Worm (Caenorhabditis elegans): ENCODE measurements around the gene alkb-8.

The alkb-8 gene

ce11 chrIII:3672839-3673238 is 36.3 kb upstream of the alkb-8 start (continued):
- no peak for TF ChIP-seq unc-62 (GFP tag; optimal IDR thresholded peaks at IDR 0.05)
- no peak for TF ChIP-seq rnt-1 (tag; optimal IDR thresholded peaks at IDR 0.05)
- no peak for TF ChIP-seq nhr-77 (tag; optimal IDR thresholded peaks at IDR 0.05)
- TF ChIP-seq ama-1 (optimal IDR thresholded peaks at IDR 0.05), result no peak
- TF ChIP-seq elt-3 (tag; optimal IDR thresholded peaks at IDR 0.05), result peak in 1 of 6 experiments; percentile 24
- no peak for TF ChIP-seq lin-15B (tag; optimal IDR thresholded peaks at IDR 0.05)
- TF ChIP-seq hpl-2 (GFP tag; optimal IDR thresholded peaks at IDR 0.05), result no peak
- no peak; the same call in 1 of the 2 replicates for TF ChIP-seq grh-1 (GFP tag; IDR thresholded peaks at IDR 0.05)
- TF ChIP-seq ceh-88 (GFP tag; IDR thresholded peaks at IDR 0.05), result no peak
- TF ChIP-seq sptf-1 (tag; optimal IDR thresholded peaks at IDR 0.05), result no peak
- no peak for TF ChIP-seq efl-3 (GFP tag; optimal IDR thresholded peaks at IDR 0.05)
- no peak for TF ChIP-seq C16A3.4 (tag; optimal IDR thresholded peaks at IDR 0.05)
- no peak for TF ChIP-seq zag-1 (tag; optimal IDR thresholded peaks at IDR 0.05)
- TF ChIP-seq C34B4.2 (tag; optimal IDR thresholded peaks at IDR 0.05), result no peak
- TF ChIP-seq mef-2 (tag; optimal IDR thresholded peaks at IDR 0.05), result no peak
- TF ChIP-seq alr-1 (tag; optimal IDR thresholded peaks at IDR 0.05; ENCODE audit: borderline replicate concordance), result no peak
- TF ChIP-seq ceh-63 (GFP tag; optimal IDR thresholded peaks at IDR 0.05), result no peak
- no peak for TF ChIP-seq nhr-11 (tag; optimal IDR thresholded peaks at IDR 0.05)
- no peak for TF ChIP-seq C04F5.9 (tag; optimal IDR thresholded peaks at IDR 0.05)
- no peak for TF ChIP-seq egl-13 (tag; optimal IDR thresholded peaks at IDR 0.05)
- TF ChIP-seq lin-13 (GFP tag; optimal IDR thresholded peaks at IDR 0.05), result peak; percentile 25
- no peak for TF ChIP-seq jun-1 (tag; optimal IDR thresholded peaks at IDR 0.05)
- TF ChIP-seq nhr-20 (tag; optimal IDR thresholded peaks at IDR 0.05), result peak; percentile 48
- peak; percentile 13 to 48 for TF ChIP-seq lsy-2 (tag; optimal IDR thresholded peaks at IDR 0.05)
- peak in 1 of 2 experiments; percentile 18 for TF ChIP-seq efl-1 (optimal IDR thresholded peaks at IDR 0.05)
- TF ChIP-seq efl-1 (GFP tag; optimal IDR thresholded peaks at IDR 0.05 in 1 of 2), result peak in 1 of 2 experiments; percentile 85
- no peak for TF ChIP-seq vab-15 (tag; optimal IDR thresholded peaks at IDR 0.05)
- TF ChIP-seq irx-1 (tag; optimal IDR thresholded peaks at IDR 0.05), result no peak
- no peak for TF ChIP-seq hlh-4 (tag; optimal IDR thresholded peaks at IDR 0.05)
- no peak for TF ChIP-seq nhr-90 (tag; optimal IDR thresholded peaks at IDR 0.05; ENCODE audit: poor library complexity)
- TF ChIP-seq ztf-4 (tag; optimal IDR thresholded peaks at IDR 0.05), result no peak
- no peak for TF ChIP-seq isw-1 (GFP tag; IDR thresholded peaks at IDR 0.05)
- peak; percentile 50 for TF ChIP-seq snu-23 (GFP tag; optimal IDR thresholded peaks at IDR 0.05)
- no peak for TF ChIP-seq tbx-2 (tag; optimal IDR thresholded peaks at IDR 0.05)
- TF ChIP-seq nhr-12 (tag; optimal IDR thresholded peaks at IDR 0.05), result no peak
- peak; percentile 78 for TF ChIP-seq nhr-85 (tag)
- TF ChIP-seq aly-2 (tag; optimal IDR thresholded peaks at IDR 0.05), result no peak
- TF ChIP-seq pax-3 (tag; optimal IDR thresholded peaks at IDR 0.05), result no peak

DNA sequence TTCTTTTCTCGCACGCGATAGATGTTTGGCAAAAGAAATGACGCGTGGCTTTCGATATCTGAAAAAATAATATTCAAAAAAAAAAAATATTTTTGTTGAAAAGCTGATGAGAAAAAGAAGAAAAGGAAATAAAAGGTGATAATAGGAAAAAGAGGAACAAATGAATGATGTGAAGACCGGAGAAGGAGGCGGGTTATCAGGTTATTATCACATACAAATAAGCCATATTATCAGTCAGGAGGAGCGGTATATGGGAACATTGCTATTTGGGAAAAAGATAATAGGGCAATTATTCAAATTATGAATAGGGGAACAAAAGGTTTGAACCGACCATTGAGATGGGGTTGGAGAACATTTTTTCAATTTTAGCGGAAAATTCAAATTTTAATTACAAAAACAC is 35.0 kb upstream of the alkb-8 start:
- TF ChIP-seq dsc-1 (tag; optimal IDR thresholded peaks at IDR 0.05), result peak; percentile 60
- TF ChIP-seq nhr-237 (tag; optimal IDR thresholded peaks at IDR 0.05), result no peak

- no peak for TF ChIP-seq dpl-1 (GFP tag; optimal IDR thresholded peaks at IDR 0.05)
- no peak for TF ChIP-seq zip-4 (GFP tag; optimal IDR thresholded peaks at IDR 0.05)
- no peak for TF ChIP-seq efl-3 (GFP tag; optimal IDR thresholded peaks at IDR 0.05)
- TF ChIP-seq tbx-2 (tag; optimal IDR thresholded peaks at IDR 0.05), result no peak
- TF ChIP-seq blmp-1 (tag; optimal IDR thresholded peaks at IDR 0.05), result peak; percentile 94
Observed at ce11 chrIII:3675480-3675879, 33.6 kb upstream of the alkb-8 start.

Measured in whole organism, L1 larva.